Fruit fly (Drosophila melanogaster) whole organism, adult: Measurements from ENCODE around the gene Scp2.

Experiments used
- CG11617 ChIP-seq: fragments of 200-800 bp; sonication (Bioruptor generic); optimal IDR thresholded peaks from 2 replicates; lab custom pipeline; 2017; ENCODE audit warnings: mild to moderate bottlenecking, missing biosample characterization, missing genetic modification reagents, missing genetic modification characterization
- CG12768 ChIP-seq: fragments of 200-800 bp; sonication (Bioruptor generic); optimal IDR thresholded peaks from 2 replicates; lab custom pipeline; 2017; ENCODE audit warnings: missing biosample characterization, missing genetic modification characterization, mild to moderate bottlenecking, moderate library complexity, missing genetic modification reagents
- CG14711 ChIP-seq: fragments of 200-800 bp; sonication (Bioruptor generic); optimal IDR thresholded peaks from 2 replicates; lab custom pipeline; 2018; ENCODE audit warnings: missing biosample characterization, mild to moderate bottlenecking, missing genetic modification characterization, moderate library complexity
- CG1620 ChIP-seq: fragments of 200-800 bp; sonication (Bioruptor generic); optimal IDR thresholded peaks from 2 replicates; lab custom pipeline; 2016; ENCODE audit warnings: missing biosample characterization, missing genetic modification characterization
- CG33017 ChIP-seq: fragments of 200-800 bp; sonication (Bioruptor generic); optimal IDR thresholded peaks from 2 replicates; lab custom pipeline; 2018; ENCODE audit warnings: missing biosample characterization, mild to moderate bottlenecking, missing genetic modification characterization, moderate library complexity
- CG5204 ChIP-seq: fragments of 200-800 bp; sonication (Bioruptor generic); optimal IDR thresholded peaks from 2 replicates; lab custom pipeline; 2016; ENCODE audit warnings: missing biosample characterization, missing genetic modification characterization
- CG7045 ChIP-seq: fragments of 200-800 bp; sonication (Bioruptor generic); optimal IDR thresholded peaks from 2 replicates; lab custom pipeline; 2017; ENCODE audit warnings: missing biosample characterization, mild to moderate bottlenecking, missing genetic modification characterization
- CG7101 ChIP-seq: fragments of 200-800 bp; sonication (Bioruptor generic); optimal IDR thresholded peaks from 2 replicates; lab custom pipeline; 2018; ENCODE audit warnings: missing biosample characterization, mild to moderate bottlenecking, missing genetic modification characterization, moderate library complexity
- Clk ChIP-seq: fragments of 200-800 bp; sonication (Bioruptor generic); optimal IDR thresholded peaks from 2 replicates; lab custom pipeline; 2017; ENCODE audit warnings: missing biosample characterization, missing genetic modification characterization
- Crg-1 ChIP-seq: fragments of 200-800 bp; sonication (Bioruptor generic); optimal IDR thresholded peaks from 2 replicates; lab custom pipeline; 2016; ENCODE audit warnings: missing biosample characterization, missing genetic modification characterization
- Hr96 ChIP-seq: fragments of 200-800 bp; sonication (Bioruptor generic); optimal IDR thresholded peaks from 2 replicates; lab custom pipeline; 2016; ENCODE audit warnings: missing biosample characterization, missing genetic modification characterization
- Mnt ChIP-seq: fragments of 200-800 bp; sonication (Bioruptor generic); optimal IDR thresholded peaks from 2 replicates; lab custom pipeline; 2016; ENCODE audit warnings: missing biosample characterization, mild to moderate bottlenecking, missing genetic modification characterization
- bab1 ChIP-seq: fragments of 200-800 bp; sonication (Bioruptor generic); optimal IDR thresholded peaks from 3 replicates; lab custom pipeline; 2019; ENCODE audit warnings: missing biosample characterization, mild to moderate bottlenecking, missing genetic modification characterization, moderate library complexity
- cic ChIP-seq: fragments of 200-800 bp; sonication (Bioruptor generic); optimal IDR thresholded peaks from 2 replicates; lab custom pipeline; 2017; ENCODE audit warnings: missing biosample characterization, mild to moderate bottlenecking, missing genetic modification characterization, moderate library complexity
- cnc ChIP-seq, 2 experiments: fragments of >200 bp; optimal IDR thresholded peaks; 2 replicates each; lab custom pipeline; 2017
- kay ChIP-seq: fragments of 200-800 bp; sonication (Bioruptor generic); peaks from one replicate; lab custom pipeline; 2016; ENCODE audit warnings: missing biosample characterization, missing genetic modification characterization, borderline replicate concordance
- ovo ChIP-seq: fragments of 200-800 bp; sonication (Bioruptor generic); optimal IDR thresholded peaks from 2 replicates; lab custom pipeline; 2016; ENCODE audit warnings: missing biosample characterization, missing genetic modification characterization
- pad ChIP-seq: fragments of 200-800 bp; sonication (Bioruptor generic); optimal IDR thresholded peaks from 3 replicates; lab custom pipeline; 2017; ENCODE audit warnings: missing biosample characterization, missing genetic modification characterization, mild to moderate bottlenecking, moderate library complexity, missing genetic modification reagents
- tj ChIP-seq: fragments of 200-800 bp; sonication (Bioruptor generic); optimal IDR thresholded peaks from 3 replicates; lab custom pipeline; 2017; ENCODE audit warnings: missing biosample characterization, mild to moderate bottlenecking, missing genetic modification characterization, moderate library complexity
- toe ChIP-seq: fragments of 200-800 bp; sonication (Bioruptor generic); optimal IDR thresholded peaks from 2 replicates; lab custom pipeline; 2016; ENCODE audit warnings: missing biosample characterization, missing genetic modification characterization

The Scp2 gene

DNA sequence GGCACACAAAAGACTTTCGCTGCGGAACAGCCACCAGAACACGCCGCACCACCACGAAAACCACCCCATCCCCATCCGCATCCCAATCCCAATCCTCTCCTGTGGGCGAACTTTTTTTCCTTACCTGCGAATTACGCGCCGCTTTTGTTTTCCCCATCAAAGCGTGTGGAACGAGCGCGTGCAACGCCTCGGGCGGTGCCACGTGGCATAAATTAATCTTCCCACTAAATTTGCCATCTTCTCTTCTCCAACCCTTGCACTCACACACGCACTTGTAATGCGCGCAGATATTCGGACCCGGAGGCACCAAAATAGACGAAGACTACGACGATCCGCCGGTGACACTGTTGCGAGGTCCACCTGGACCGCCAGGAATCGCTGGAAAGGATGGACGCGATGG lies 18.7 kb downstream of the Scp2 start:
- TF ChIP-seq toe (GFP tag; lab: Kevin White, UChicago) (no peak), Mnt (GFP tag; lab: Kevin White, UChicago) (no peak), CG7045 (no peak), Hr96 (no peak), cic (GFP tag; lab: Kevin White, UChicago) (no peak), CG12768 (no peak), Clk (GFP tag; lab: Kevin White, UChicago) (no peak), CG14711 (no peak), CG7101 (tag; lab: Kevin White, UChicago) (no peak), ovo (GFP tag; lab: Kevin White, UChicago) (no peak), CG11617 (GFP tag; lab: Kevin White, UChicago) (no peak), Crg-1 (GFP tag; lab: Kevin White, UChicago) (no peak), tj (no peak), cnc (optimal IDR thresholded peaks at IDR 0.05; lab: Kevin White, UChicago) (no peak), CG33017 (tag; lab: Kevin White, UChicago) (no peak), kay (GFP tag; lab: Kevin White, UChicago) (no peak), pad (GFP tag; lab: Kevin White, UChicago) (no peak), CG1620 (GFP tag; lab: Kevin White, UChicago) (no peak)

- no peak for TF ChIP-seq CG12768
- no peak for TF ChIP-seq CG1620 (GFP tag; lab: Kevin White, UChicago)
- TF ChIP-seq cic (GFP tag; lab: Kevin White, UChicago) = no peak
- no peak for TF ChIP-seq ovo (GFP tag; lab: Kevin White, UChicago)
- TF ChIP-seq Mnt (GFP tag; lab: Kevin White, UChicago) = no peak
- TF ChIP-seq pad (GFP tag; lab: Kevin White, UChicago) = no peak
- no peak for TF ChIP-seq bab1 (GFP tag; lab: Kevin White, UChicago)
- TF ChIP-seq CG33017 (tag; lab: Kevin White, UChicago) = no peak
- no peak for TF ChIP-seq Crg-1 (GFP tag; lab: Kevin White, UChicago)
- TF ChIP-seq tj = no peak
- no peak for TF ChIP-seq CG7101 (tag; lab: Kevin White, UChicago)
- TF ChIP-seq CG14711 = no peak
Measured at dm6 chr3R:16558623-16559155, 24.8 kb downstream of the Scp2 start.

DNA sequence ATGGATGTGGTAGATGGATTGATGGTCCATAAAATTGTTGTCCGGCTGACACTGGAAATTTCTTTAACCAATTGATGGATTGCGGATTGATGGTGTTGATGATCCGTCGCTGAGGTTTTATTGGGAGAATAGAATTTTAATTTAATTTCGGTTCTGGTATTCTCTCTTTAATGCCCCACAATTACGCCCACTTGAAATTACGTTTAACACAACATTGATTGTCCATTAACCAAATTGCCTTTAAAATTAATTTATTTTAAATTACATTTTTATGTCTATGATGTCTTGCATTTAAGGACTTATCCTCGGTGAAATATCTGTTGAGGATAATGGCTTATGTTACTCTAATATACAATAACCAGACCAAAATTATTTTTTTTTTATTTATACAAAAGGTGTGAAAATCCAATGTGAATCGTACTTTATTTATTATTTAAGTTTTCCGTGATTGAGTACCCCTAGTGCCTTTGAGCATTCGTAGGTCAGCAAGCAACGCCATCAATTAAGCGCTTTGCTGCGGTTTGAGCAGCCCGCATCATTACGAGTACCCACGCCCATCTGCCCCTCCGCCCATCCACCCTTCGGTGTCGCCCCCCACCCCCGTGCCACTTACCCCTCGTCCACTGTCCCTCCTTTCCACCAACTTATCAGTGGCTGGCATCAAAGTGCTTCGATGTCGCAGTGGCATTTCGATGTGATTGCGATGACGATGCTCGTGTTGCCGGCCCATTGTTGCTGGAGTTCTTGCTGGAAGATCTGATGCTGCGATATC lies 29.8 kb downstream of the Scp2 start:
- TF ChIP-seq CG12768 (no peak), pad (GFP tag; lab: Kevin White, UChicago) (no peak), cnc (optimal IDR thresholded peaks at IDR 0.05; lab: Kevin White, UChicago) (no peak)

- TF ChIP-seq Mnt (GFP tag; lab: Kevin White, UChicago) = no peak
- TF ChIP-seq CG7101 (tag; lab: Kevin White, UChicago) = no peak
- no peak for TF ChIP-seq Crg-1 (GFP tag; lab: Kevin White, UChicago)
- TF ChIP-seq ovo (GFP tag; lab: Kevin White, UChicago) = no peak
- TF ChIP-seq CG11617 (GFP tag; lab: Kevin White, UChicago) = no peak
- TF ChIP-seq toe (GFP tag; lab: Kevin White, UChicago) = no peak
- no peak for TF ChIP-seq CG7045
- TF ChIP-seq CG1620 (GFP tag; lab: Kevin White, UChicago) = no peak
- no peak for TF ChIP-seq tj
- no peak for TF ChIP-seq CG14711
- TF ChIP-seq cic (GFP tag; lab: Kevin White, UChicago) = no peak
- no peak for TF ChIP-seq pad (GFP tag; lab: Kevin White, UChicago)
- TF ChIP-seq CG5204 (GFP tag; lab: Kevin White, UChicago) = no peak
- TF ChIP-seq Clk (GFP tag; lab: Kevin White, UChicago) = no peak
- no peak for TF ChIP-seq bab1 (GFP tag; lab: Kevin White, UChicago)
- no peak for TF ChIP-seq CG33017 (tag; lab: Kevin White, UChicago)
Measured at dm6 chr3R:16551680-16552627, 31.5 kb downstream of the Scp2 start.

dm6 chr3R:16545705-16546104 lies 37.8 kb downstream of the Scp2 start:
- TF ChIP-seq kay (GFP tag; lab: Kevin White, UChicago) (no peak), bab1 (GFP tag; lab: Kevin White, UChicago) (no peak), CG33017 (tag; lab: Kevin White, UChicago) (no peak), Mnt (GFP tag; lab: Kevin White, UChicago) (no peak), CG7101 (tag; lab: Kevin White, UChicago) (no peak), CG5204 (GFP tag; lab: Kevin White, UChicago) (no peak), CG12768 (no peak), CG1620 (GFP tag; lab: Kevin White, UChicago) (no peak), Crg-1 (GFP tag; lab: Kevin White, UChicago) (no peak), CG14711 (no peak), CG11617 (GFP tag; lab: Kevin White, UChicago) (no peak), ovo (GFP tag; lab: Kevin White, UChicago) (no peak), Clk (GFP tag; lab: Kevin White, UChicago) (no peak), CG7045 (no peak), cic (GFP tag; lab: Kevin White, UChicago) (no peak)
